Worm (Caenorhabditis elegans): ENCODE data around the gene clc-8.

DNA sequence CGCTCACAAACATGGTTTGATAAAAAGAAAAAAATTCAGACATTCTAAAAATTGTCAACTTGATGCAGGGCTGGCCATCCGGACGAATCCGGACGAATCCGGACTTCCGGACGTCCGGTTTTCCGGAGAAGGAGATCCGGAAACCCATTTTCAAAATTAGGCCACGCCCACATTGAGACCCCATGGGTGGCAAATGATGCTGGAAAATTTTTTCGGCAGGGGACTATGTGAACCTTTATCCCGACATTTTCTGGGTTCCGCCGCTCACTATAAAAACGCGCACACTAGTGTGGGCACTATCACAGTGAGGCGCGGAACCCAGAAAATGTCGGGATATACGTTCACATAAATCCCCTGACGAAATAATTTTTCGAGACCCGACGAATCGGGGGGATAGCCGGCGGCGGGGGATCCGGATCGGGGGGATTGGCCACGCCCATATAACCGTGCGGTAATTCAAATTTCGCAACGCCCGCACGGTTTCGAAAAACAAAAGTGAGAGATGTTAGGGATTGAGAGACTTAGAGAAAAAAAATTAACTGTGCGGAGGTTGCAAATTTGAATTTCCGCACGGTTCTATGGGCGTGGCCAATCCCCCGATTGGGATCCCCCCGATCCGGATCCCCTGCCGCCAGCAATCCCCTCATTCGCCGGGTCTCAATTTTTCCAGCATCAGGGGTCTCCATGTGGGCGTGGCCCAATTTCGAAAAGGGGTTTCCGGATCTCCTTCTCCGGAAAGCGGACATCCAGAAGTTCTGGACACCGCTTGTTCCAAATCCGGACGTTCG, 6.0 kb upstream of the clc-8 start:
- TF ChIP-seq ceh-28 (tag; optimal IDR thresholded peaks at IDR 0.05) (no peak), elt-2 (tag; optimal IDR thresholded peaks at IDR 0.05) (no peak)

Data from whole organism, L3 larva.